Fruit fly (Drosophila melanogaster): ENCODE results near the gene ort.

Gene ort

dm6 chr3R:19623606-19624005 is 35.9 kb upstream of the ort start (continued):
- peak; percentile 57 for TF ChIP-seq CG1603 (tag; optimal IDR thresholded peaks at IDR 0.05)
- TF ChIP-seq CG15514 (GFP tag; optimal IDR thresholded peaks at IDR 0.05), result peak; percentile 39
- peak; percentile 58; the same call in 1 of the 3 replicates for TF ChIP-seq so (GFP tag; IDR thresholded peaks at IDR 0.05)
- TF ChIP-seq pita (GFP tag; optimal IDR thresholded peaks at IDR 0.05), result no peak
- peak; percentile 43; the same call in 1 of the 2 replicates for TF ChIP-seq Atf6 (GFP tag; IDR thresholded peaks at IDR 0.05)
- TF ChIP-seq CG10274 (GFP tag; optimal IDR thresholded peaks at IDR 0.05), result no peak
- TF ChIP-seq wdn (GFP tag; IDR thresholded peaks at IDR 0.05), result peak; percentile 65; the same call in 1 of the 2 replicates
- TF ChIP-seq CG30403 (GFP tag; optimal IDR thresholded peaks at IDR 0.05), result peak; percentile 62
- no peak for TF ChIP-seq CG18476 (GFP tag; optimal IDR thresholded peaks at IDR 0.05)
- TF ChIP-seq salm (tag; optimal IDR thresholded peaks at IDR 0.05), result peak; percentile 34
- no peak for TF ChIP-seq CG14860 (GFP tag; IDR thresholded peaks at IDR 0.05; ENCODE audit: partially characterized antibody)
- no peak for TF ChIP-seq CG8478 (optimal IDR thresholded peaks at IDR 0.05)
- TF ChIP-seq CG3995 (GFP tag; optimal IDR thresholded peaks at IDR 0.05), result no peak
- TF ChIP-seq CG17385 (GFP tag; optimal IDR thresholded peaks at IDR 0.05), result peak; percentile 57
- peak; percentile 68; the same call in 2 of the 3 replicates for TF ChIP-seq CG11695 (GFP tag; IDR thresholded peaks at IDR 0.05)
- peak; percentile 47 for TF ChIP-seq Bteb2 (GFP tag; optimal IDR thresholded peaks at IDR 0.05)
- TF ChIP-seq Nf-YA (GFP tag; IDR thresholded peaks at IDR 0.05), result 0 out of 2 replicates have a peak, but pooled peaks have one; percentile 36
- peak; percentile 48 for TF ChIP-seq oc (tag; optimal IDR thresholded peaks at IDR 0.05)
- TF ChIP-seq CG7745 (tag; optimal IDR thresholded peaks at IDR 0.05), result no peak
- TF ChIP-seq CG12744 (GFP tag; optimal IDR thresholded peaks at IDR 0.05), result peak; percentile 46
- TF ChIP-seq Gug (GFP tag; IDR thresholded peaks at IDR 0.05), result peak; percentile 66
- no peak for TF ChIP-seq NC2β (GFP tag; optimal IDR thresholded peaks at IDR 0.05)
- TF ChIP-seq Awh (GFP tag; IDR thresholded peaks at IDR 0.05), result 0 out of 2 replicates have a peak, but pooled peaks have one; percentile 36
- TF ChIP-seq CG17328 (GFP tag; IDR thresholded peaks at IDR 0.05), result peak; percentile 57; the same call in 1 of the 2 replicates
- TF ChIP-seq z (GFP tag; IDR thresholded peaks at IDR 0.05), result no peak
- peak; percentile 14 for TF ChIP-seq CG16815 (GFP tag; optimal IDR thresholded peaks at IDR 0.05)
- peak in 1 of 2 experiments; percentile 8 for TF ChIP-seq tll (GFP tag; optimal IDR thresholded peaks at IDR 0.05)
- TF ChIP-seq CG13424 (tag; optimal IDR thresholded peaks at IDR 0.05), result peak; percentile 34
- peak; percentile 33 for TF ChIP-seq CG10267 (tag; optimal IDR thresholded peaks at IDR 0.05)
- peak; percentile 54; the same call in 1 of the 2 replicates for TF ChIP-seq CG9932 (GFP tag; IDR thresholded peaks at IDR 0.05)
- TF ChIP-seq CG12071 (GFP tag; optimal IDR thresholded peaks at IDR 0.05), result peak; percentile 41
- TF ChIP-seq CG33557 (GFP tag; optimal IDR thresholded peaks at IDR 0.05), result no peak
- TF ChIP-seq Gsc (GFP tag; IDR thresholded peaks at IDR 0.05), result no peak
- peak; percentile 23 for TF ChIP-seq CG10654 (GFP tag; optimal IDR thresholded peaks at IDR 0.05)
- no peak for TF ChIP-seq HmgD (GFP tag; optimal IDR thresholded peaks at IDR 0.05)
- no peak for TF ChIP-seq CG10543 (GFP tag; optimal IDR thresholded peaks at IDR 0.05)
- no peak for TF ChIP-seq sd (tag; optimal IDR thresholded peaks at IDR 0.05)
- TF ChIP-seq zf30C (GFP tag; optimal IDR thresholded peaks at IDR 0.05), result no peak
- no peak for TF ChIP-seq Deaf1 (tag; optimal IDR thresholded peaks at IDR 0.05)
- TF ChIP-seq al (GFP tag; IDR thresholded peaks at IDR 0.05), result peak; percentile 61
- no peak for TF ChIP-seq bowl (GFP tag; IDR thresholded peaks at IDR 0.05)
- TF ChIP-seq sr (GFP tag; IDR thresholded peaks at IDR 0.05), result no peak
- no peak for TF ChIP-seq CG17186 (GFP tag; optimal IDR thresholded peaks at IDR 0.05)
- peak; percentile 33 for TF ChIP-seq CG12659 (GFP tag; optimal IDR thresholded peaks at IDR 0.05)
- TF ChIP-seq CG12942 (GFP tag; optimal IDR thresholded peaks at IDR 0.05), result peak; percentile 44
- TF ChIP-seq Meics (GFP tag; optimal IDR thresholded peaks at IDR 0.05), result peak; percentile 43
- peak; percentile 64 for TF ChIP-seq CG2712 (tag; optimal IDR thresholded peaks at IDR 0.05)
- no peak for TF ChIP-seq Bgb (GFP tag; IDR thresholded peaks at IDR 0.05; ENCODE audit: partially characterized antibody)
- TF ChIP-seq Atf-2 (GFP tag; optimal IDR thresholded peaks at IDR 0.05), result peak; percentile 53
- TF ChIP-seq Nf-YC (tag; optimal IDR thresholded peaks at IDR 0.05), result no peak
- TF ChIP-seq Fer2 (tag; optimal IDR thresholded peaks at IDR 0.05), result no peak
